Worm (Caenorhabditis elegans): ENCODE measurements around the gene C12D5.10.

DNA sequence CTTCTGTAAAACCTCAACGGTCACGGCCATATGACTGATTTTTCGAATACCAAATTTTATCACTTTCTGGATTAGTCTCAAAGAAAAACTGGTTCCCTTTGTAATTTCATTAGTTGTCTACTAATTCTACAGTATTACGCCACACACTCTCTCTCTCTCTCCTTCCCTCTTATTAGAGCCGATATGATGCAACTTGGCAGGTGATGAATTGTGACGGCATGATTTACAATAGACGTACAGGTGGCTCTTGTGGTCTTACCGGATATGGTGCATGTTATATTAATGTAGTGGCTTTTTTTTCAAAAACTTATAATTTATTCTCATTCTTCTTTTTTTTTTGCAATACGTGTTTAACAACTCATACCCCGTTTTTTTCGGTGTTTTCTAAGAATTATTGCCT lies 48.6 kb upstream of the C12D5.10 start:
- TF ChIP-seq lsy-2 (tag; optimal IDR thresholded peaks at IDR 0.05) (no peak), lin-13 (tag; optimal IDR thresholded peaks at IDR 0.05) (no peak), snpc-4 (tag; optimal IDR thresholded peaks at IDR 0.05) (no peak), sptf-1 (tag; optimal IDR thresholded peaks at IDR 0.05) (no peak), nhr-76 (tag; optimal IDR thresholded peaks at IDR 0.05) (no peak), ceh-39 (tag; optimal IDR thresholded peaks at IDR 0.05) (no peak), unc-39 (tag; optimal IDR thresholded peaks at IDR 0.05) (no peak), unc-62 (GFP tag; optimal IDR thresholded peaks at IDR 0.05) (peak; percentile 55), nhr-12 (tag; optimal IDR thresholded peaks at IDR 0.05) (no peak), ceh-43 (GFP tag; optimal IDR thresholded peaks at IDR 0.05) (no peak)

Measured in whole organism, mixed stage, embryonic.